Worm (Caenorhabditis elegans) whole organism, early embryonic: Measurements from ENCODE around the gene F17E9.3.

Experiments used
- B0310.2 ChIP-seq: sonication (generic microtip); optimal IDR thresholded peaks from 2 replicates; lab custom pipeline; 2016; ENCODE audit warnings: mild to moderate bottlenecking, missing genetic modification characterization, missing compliant biosample characterization
- ama-1 ChIP-seq: fragments of 150-350 bp; optimal IDR thresholded peaks from 2 replicates; lab custom pipeline; 2014
- ceh-13 ChIP-seq: fragments of 200-800 bp; sonication (Bioruptor generic); optimal IDR thresholded peaks from 2 replicates; lab custom pipeline; 2018; ENCODE audit warnings: mild to moderate bottlenecking, missing genetic modification characterization, missing compliant biosample characterization
- ceh-36 ChIP-seq: sonication (generic microtip); optimal IDR thresholded peaks from 2 replicates; lab custom pipeline; 2016; ENCODE audit warnings: missing genetic modification characterization, inconsistent platforms, missing compliant biosample characterization
- ets-7 ChIP-seq: sonication (generic microtip); optimal IDR thresholded peaks from 2 replicates; lab custom pipeline; 2016; ENCODE audit warnings: missing genotype, missing genetic modification characterization, missing compliant biosample characterization
- hmbx-1 ChIP-seq: sonication (generic microtip); optimal IDR thresholded peaks from 2 replicates; lab custom pipeline; 2016; ENCODE audit warnings: mild to moderate bottlenecking, missing genetic modification characterization, missing compliant biosample characterization
- sea-1 ChIP-seq: fragments of 200-800 bp; sonication (Bioruptor generic); conservative IDR thresholded peaks from 2 replicates; pipeline ENCODE4 v1.3.6; 2022; ENCODE audit warnings: missing genetic modification characterization, missing compliant biosample characterization

ce11 chrIV:8375381-8375780 lies 20.7 kb downstream of the F17E9.3 start:
- TF ChIP-seq ceh-13 (GFP tag; lab: Kevin White, UChicago) (peak; percentile 82), ama-1 (lab: Kevin White, UChicago) (no peak), B0310.2 (tag; lab: Kevin White, UChicago) (peak; percentile 85), hmbx-1 (tag; lab: Kevin White, UChicago) (peak; percentile 88), ceh-36 (tag; lab: Kevin White, UChicago) (peak; percentile 91), ets-7 (tag; lab: Kevin White, UChicago) (peak; percentile 75), sea-1 (peak; percentile 92)
